Worm (Caenorhabditis elegans) whole organism, L3 larva: ENCODE measurements around the gene W04D12.1.

Source experiments
- aly-2 ChIP-seq: fragments of 150-350 bp; optimal IDR thresholded peaks from 2 replicates; lab custom pipeline; 2014; ENCODE audit warnings: missing biosample characterization, missing genetic modification characterization
- ama-1 ChIP-seq: fragments of 150-350 bp; optimal IDR thresholded peaks from 2 replicates; lab custom pipeline; 2018
- fos-1 ChIP-seq: fragments of 150-350 bp; optimal IDR thresholded peaks from 2 replicates; lab custom pipeline; 2014; ENCODE audit warnings: missing biosample characterization, missing genetic modification characterization
- nhr-12 ChIP-seq: fragments of 150-350 bp; optimal IDR thresholded peaks from 2 replicates; lab custom pipeline; 2014; ENCODE audit warnings: missing biosample characterization, missing genetic modification characterization
- nhr-237 ChIP-seq: fragments of 150-350 bp; optimal IDR thresholded peaks from 2 replicates; lab custom pipeline; 2014; ENCODE audit warnings: missing biosample characterization, missing genetic modification characterization
- nhr-76 ChIP-seq: fragments of 150-350 bp; sonication (generic microtip); optimal IDR thresholded peaks from 5 replicates; lab custom pipeline; 2014; ENCODE audit warnings: missing biosample characterization, missing genetic modification characterization
- pha-4 ChIP-seq: fragments of 150-350 bp; optimal IDR thresholded peaks from 2 replicates; lab custom pipeline; 2014; ENCODE audit warnings: missing biosample characterization, missing genetic modification reagents, missing genetic modification characterization
- snpc-4 ChIP-seq: fragments of 150-350 bp; optimal IDR thresholded peaks from 2 replicates; lab custom pipeline; 2014; ENCODE audit warnings: missing biosample characterization, missing genetic modification characterization
- unc-62 ChIP-seq: fragments of 150-350 bp; sonication (generic microtip); optimal IDR thresholded peaks from 4 replicates; lab custom pipeline; 2014; ENCODE audit warnings: missing biosample characterization, missing genetic modification reagents, missing genetic modification characterization
- zag-1 ChIP-seq: fragments of 150-350 bp; optimal IDR thresholded peaks from 2 replicates; lab custom pipeline; 2014; ENCODE audit warnings: missing biosample characterization, missing genetic modification characterization
- ztf-11 ChIP-seq: fragments of 150-350 bp; optimal IDR thresholded peaks from 2 replicates; lab custom pipeline; 2014; ENCODE audit warnings: missing biosample characterization, missing genetic modification characterization

DNA sequence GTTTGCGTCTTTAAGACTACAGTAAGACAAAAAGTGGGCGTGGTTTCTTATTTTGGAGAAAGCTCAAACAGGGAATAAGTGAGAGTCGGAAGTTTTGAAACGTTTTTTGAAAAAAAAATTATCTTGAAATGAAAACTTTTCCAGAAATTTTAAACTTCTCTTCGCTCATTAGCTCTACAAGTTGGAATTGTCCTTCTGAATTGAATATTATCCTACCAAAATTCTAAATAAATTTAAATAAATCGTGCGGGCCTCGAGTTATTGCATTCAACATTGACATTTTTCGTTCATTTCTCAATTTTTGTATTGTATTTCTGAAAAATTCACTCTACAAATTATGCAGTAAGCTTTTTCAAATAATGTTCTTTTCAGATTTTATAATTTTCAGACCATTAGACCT is 31.5 kb upstream of the W04D12.1 start, which contains the start of gene R12B2.3:
- no peak for TF ChIP-seq ama-1
- TF ChIP-seq nhr-12 (tag; lab: Kevin White, UChicago): no peak
- no peak for TF ChIP-seq ztf-11 (tag; lab: Kevin White, UChicago)
- TF ChIP-seq zag-1 (tag; lab: Kevin White, UChicago): no peak
- TF ChIP-seq fos-1 (tag; lab: Kevin White, UChicago): no peak
- no peak for TF ChIP-seq snpc-4 (tag; lab: Kevin White, UChicago)
- TF ChIP-seq nhr-76 (tag; lab: Kevin White, UChicago): no peak
- no peak for TF ChIP-seq aly-2
- TF ChIP-seq nhr-237: no peak
- no peak for TF ChIP-seq unc-62
- no peak for TF ChIP-seq pha-4 (tag; lab: Kevin White, UChicago)
